Fruit fly (Drosophila melanogaster) whole organism, embryonic: ENCODE data around the gene CG2841.
A peak's percentile ranks its signal among the peaks of the same experiment; 100 is the strongest.

Source experiments
- CG10462 ChIP-seq: fragments of 200-800 bp; sonication (Bioruptor generic); optimal IDR thresholded peaks from 2 replicates; lab custom pipeline; 2016; ENCODE audit warnings: missing biosample characterization, missing genetic modification characterization
- CG32532 ChIP-seq: fragments of 200-800 bp; sonication (Bioruptor generic); IDR thresholded peaks from 2 replicates; pipeline ENCODE4 v1.3.6; 2022; ENCODE audit warnings: missing biosample characterization, missing genetic modification characterization
- CG9609 ChIP-seq: fragments of 200-800 bp; sonication (Bioruptor generic); optimal IDR thresholded peaks from 3 replicates; lab custom pipeline; 2016; ENCODE audit warnings: missing biosample characterization, missing genetic modification characterization
- Fer2 ChIP-seq: fragments of 200-800 bp; sonication (Bioruptor generic); optimal IDR thresholded peaks from 2 replicates; lab custom pipeline; 2018; ENCODE audit warnings: missing biosample characterization, mild to moderate bottlenecking, missing genetic modification characterization, moderate library complexity
- HLH4C ChIP-seq: fragments of 200-800 bp; sonication (Bioruptor generic); IDR thresholded peaks from 3 replicates; pipeline ENCODE4 v1.3.6; 2022; ENCODE audit warnings: missing biosample characterization, missing genetic modification characterization; ENCODE audit not compliant: partially characterized antibody
- Taf1 ChIP-seq: fragments of 200-800 bp; sonication (Bioruptor generic); IDR thresholded peaks from 2 replicates; pipeline ENCODE4 v1.3.6; 2022; ENCODE audit warnings: missing biosample characterization, missing genetic modification characterization
- br ChIP-seq: fragments of >200 bp; optimal IDR thresholded peaks from 2 replicates; lab custom pipeline; 2017
- caup ChIP-seq: fragments of 200-800 bp; sonication (Bioruptor generic); optimal IDR thresholded peaks from 3 replicates; lab custom pipeline; 2017; ENCODE audit warnings: missing biosample characterization, mild to moderate bottlenecking, missing genetic modification characterization, moderate library complexity; ENCODE audit not compliant: severe bottlenecking
- da ChIP-seq: fragments of 200-800 bp; sonication (Bioruptor generic); optimal IDR thresholded peaks from 2 replicates; lab custom pipeline; 2016; ENCODE audit warnings: missing biosample characterization, missing genetic modification characterization
- gsb-n ChIP-seq: fragments of 200-800 bp; sonication (Bioruptor generic); optimal IDR thresholded peaks from 3 replicates; lab custom pipeline; 2018; ENCODE audit warnings: missing biosample characterization, mild to moderate bottlenecking, missing genetic modification characterization
- lilli ChIP-seq: fragments of 200-800 bp; sonication (Bioruptor generic); optimal IDR thresholded peaks from 3 replicates; lab custom pipeline; 2016; ENCODE audit warnings: missing biosample characterization, missing genetic modification characterization
- maf-S ChIP-seq: fragments of 200-800 bp; sonication (Bioruptor generic); optimal IDR thresholded peaks from 2 replicates; lab custom pipeline; 2016; ENCODE audit warnings: missing biosample characterization, missing genetic modification characterization
- mld ChIP-seq: fragments of 200-800 bp; sonication (Bioruptor generic); IDR thresholded peaks from 3 replicates; pipeline ENCODE4 v1.3.6; 2022; ENCODE audit warnings: missing biosample characterization, missing genetic modification characterization; ENCODE audit not compliant: partially characterized antibody

DNA sequence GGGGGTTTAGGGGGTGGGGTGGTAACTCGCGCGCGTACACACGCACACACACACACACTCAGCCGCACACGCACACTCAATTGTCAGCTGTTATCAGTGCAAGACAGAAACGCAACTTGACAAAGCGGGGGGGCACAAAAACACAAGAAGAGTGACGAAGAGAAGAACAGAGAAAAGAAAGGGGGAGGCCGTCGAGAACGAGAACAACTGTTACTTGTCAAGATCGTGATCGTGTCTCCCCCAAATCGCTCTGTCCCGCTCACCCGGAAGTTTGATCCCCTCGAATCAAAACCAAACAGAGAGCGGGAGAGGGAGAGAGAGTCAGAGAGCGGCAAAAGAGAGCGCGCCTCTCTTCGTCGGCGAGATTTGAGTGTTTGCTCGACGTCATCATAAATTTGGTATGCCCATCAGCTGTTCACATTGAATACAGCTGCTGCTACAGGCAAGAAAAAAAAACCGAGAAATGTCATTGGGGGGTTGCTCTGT is 48.8 kb downstream of the CG2841 start:
- TF ChIP-seq Fer2 (tag; lab: Kevin White, UChicago) (no peak), br (lab: Kevin White, UChicago) (no peak), da (GFP tag; lab: Kevin White, UChicago) (no peak), caup (GFP tag; lab: Kevin White, UChicago) (no peak), CG32532 (GFP tag; lab: Robert Waterston, UW) (peak; percentile 70; the same call in 1 of the 2 replicates), CG10462 (GFP tag; lab: Kevin White, UChicago) (no peak), mld (GFP tag; lab: Robert Waterston, UW) (no peak), Taf1 (no peak), maf-S (GFP tag; lab: Kevin White, UChicago) (no peak), CG9609 (GFP tag; lab: Kevin White, UChicago) (no peak), lilli (GFP tag; lab: Kevin White, UChicago) (no peak), HLH4C (GFP tag; lab: Robert Waterston, UW) (no peak), gsb-n (tag; lab: Kevin White, UChicago) (peak; percentile 21)
